Fruit fly (Drosophila melanogaster) whole organism, embryonic: ENCODE data around the gene Svil.
A peak's percentile ranks its signal among the peaks of the same experiment; 100 is the strongest.

Source experiments
- Asciz ChIP-seq: fragments of 200-800 bp; sonication (Bioruptor generic); optimal IDR thresholded peaks from 2 replicates; lab custom pipeline; 2017; ENCODE audit warnings: missing biosample characterization, mild to moderate bottlenecking, missing genetic modification characterization, missing genetic modification reagents
- BtbVII ChIP-seq: fragments of 200-800 bp; sonication (Bioruptor generic); optimal IDR thresholded peaks from 3 replicates; lab custom pipeline; 2017; ENCODE audit warnings: missing biosample characterization, mild to moderate bottlenecking, missing genetic modification characterization
- CG10147 ChIP-seq: fragments of 200-800 bp; sonication (Bioruptor generic); optimal IDR thresholded peaks from 2 replicates; lab custom pipeline; 2019; ENCODE audit warnings: missing biosample characterization, mild to moderate bottlenecking, missing genetic modification characterization, moderate library complexity
- CG1024 ChIP-seq: fragments of 200-800 bp; sonication (Bioruptor generic); IDR thresholded peaks from 2 replicates; pipeline ENCODE4 v1.3.6; 2022; ENCODE audit warnings: missing biosample characterization, missing genetic modification characterization
- CG10654 ChIP-seq: fragments of 200-800 bp; sonication (Bioruptor generic); optimal IDR thresholded peaks from 2 replicates; lab custom pipeline; 2016; ENCODE audit warnings: missing biosample characterization, missing genetic modification characterization
- CG13287 ChIP-seq: fragments of 200-800 bp; sonication (Bioruptor generic); IDR thresholded peaks from 2 replicates; pipeline ENCODE4 v1.3.6; 2022; ENCODE audit warnings: missing biosample characterization, missing genetic modification characterization; ENCODE audit not compliant: partially characterized antibody
- CG13624 ChIP-seq: fragments of 200-800 bp; sonication (Bioruptor generic); optimal IDR thresholded peaks from 2 replicates; lab custom pipeline; 2016; ENCODE audit warnings: missing biosample characterization, missing genetic modification characterization
- CG14050 ChIP-seq: fragments of 200-800 bp; sonication (Bioruptor generic); IDR thresholded peaks from 3 replicates; pipeline ENCODE4 v1.3.6; 2022; ENCODE audit warnings: missing biosample characterization, missing genetic modification characterization
- CG14441 ChIP-seq: fragments of 200-800 bp; sonication (Bioruptor generic); IDR thresholded peaks from 2 replicates; pipeline ENCODE4 v1.3.6; 2022; ENCODE audit warnings: missing biosample characterization, missing genetic modification characterization
- CG14710 ChIP-seq: fragments of 200-800 bp; sonication (Bioruptor generic); optimal IDR thresholded peaks from 3 replicates; lab custom pipeline; 2019; ENCODE audit warnings: missing biosample characterization, mild to moderate bottlenecking, missing genetic modification characterization, moderate library complexity
- CG17829 ChIP-seq: fragments of 200-800 bp; optimal IDR thresholded peaks from 2 replicates; lab custom pipeline; 2019; ENCODE audit warnings: missing biosample characterization, mild to moderate bottlenecking, missing genetic modification characterization, moderate library complexity
- CG30020 ChIP-seq: fragments of 200-800 bp; optimal IDR thresholded peaks from 2 replicates; lab custom pipeline; 2019; ENCODE audit warnings: missing biosample characterization, mild to moderate bottlenecking, missing genetic modification characterization, moderate library complexity
- CG3281 ChIP-seq: fragments of 200-800 bp; sonication (Bioruptor generic); optimal IDR thresholded peaks from 3 replicates; lab custom pipeline; 2017; ENCODE audit warnings: missing biosample characterization, mild to moderate bottlenecking, missing genetic modification characterization
- CG33213 ChIP-seq: fragments of 200-800 bp; sonication (Bioruptor generic); optimal IDR thresholded peaks from 3 replicates; lab custom pipeline; 2016; ENCODE audit warnings: missing biosample characterization, missing genetic modification characterization
- CG34422 ChIP-seq: fragments of 200-800 bp; sonication (Bioruptor generic); IDR thresholded peaks from 3 replicates; pipeline ENCODE4 v1.3.6; 2022; ENCODE audit warnings: missing biosample characterization, missing genetic modification characterization
- CG4404 ChIP-seq: fragments of 200-800 bp; sonication (Bioruptor generic); IDR thresholded peaks from 2 replicates; pipeline ENCODE4 v1.3.6; 2022; ENCODE audit warnings: missing biosample characterization, missing genetic modification characterization
- CG4424 ChIP-seq: fragments of 200-800 bp; sonication (Bioruptor generic); optimal IDR thresholded peaks from 3 replicates; lab custom pipeline; 2016; ENCODE audit warnings: missing biosample characterization, missing genetic modification characterization
- CG4820 ChIP-seq: fragments of 200-800 bp; sonication (Bioruptor generic); optimal IDR thresholded peaks from 3 replicates; lab custom pipeline; 2016; ENCODE audit warnings: missing biosample characterization, missing genetic modification characterization
- CG6272 ChIP-seq: fragments of 200-800 bp; sonication (Bioruptor generic); IDR thresholded peaks from 2 replicates; pipeline ENCODE4 v1.3.6; 2022; ENCODE audit warnings: missing biosample characterization, missing genetic modification characterization
- CG8290 ChIP-seq, 3 experiments: fragments of 200-800 bp; sonication (Bioruptor generic); optimal IDR thresholded peaks; 2 replicates each; lab custom pipeline; 2016 to 2019; ENCODE audit warnings: missing biosample characterization in 3 of 3, missing genetic modification characterization in 3 of 3, mild to moderate bottlenecking in 2 of 3, moderate library complexity in 1 of 3
- Dbx ChIP-seq: fragments of 200-800 bp; sonication (Bioruptor generic); IDR thresholded peaks from 3 replicates; pipeline ENCODE4 v1.3.6; 2022; ENCODE audit warnings: missing biosample characterization, missing genetic modification characterization
- Dek ChIP-seq: fragments of 200-800 bp; sonication (Bioruptor generic); optimal IDR thresholded peaks from 3 replicates; lab custom pipeline; 2019; ENCODE audit warnings: missing biosample characterization, mild to moderate bottlenecking, missing genetic modification characterization, moderate library complexity
- Eip74EF ChIP-seq, 2 experiments: fragments of 200-800 bp in 1 of 2; fragments of >200 bp in 1 of 2; sonication (Bioruptor generic) in 1 of 2; optimal IDR thresholded peaks; 2 replicates each; lab custom pipeline; 2017 to 2019; ENCODE audit warnings: missing biosample characterization in 2 of 2, missing genetic modification characterization in 2 of 2, mild to moderate bottlenecking in 1 of 2, moderate library complexity in 1 of 2
- Fer1 ChIP-seq: fragments of 200-800 bp; sonication (Bioruptor generic); optimal IDR thresholded peaks from 2 replicates; lab custom pipeline; 2017; ENCODE audit warnings: missing biosample characterization, mild to moderate bottlenecking, missing genetic modification characterization
- HLH3B ChIP-seq: fragments of 200-800 bp; sonication (Bioruptor generic); IDR thresholded peaks from 2 replicates; pipeline ENCODE4 v1.3.6; 2022; ENCODE audit warnings: missing biosample characterization, missing genetic modification characterization
- Hr51 ChIP-seq, 2 experiments: fragments of 200-800 bp; sonication (Bioruptor generic); optimal IDR thresholded peaks; 2 replicates in 1 of 2; 3 replicates in 1 of 2; lab custom pipeline; 2016 to 2018; ENCODE audit warnings: missing biosample characterization in 2 of 2, missing genetic modification characterization in 2 of 2, mild to moderate bottlenecking in 1 of 2, moderate library complexity in 1 of 2
- Hsf ChIP-seq: fragments of 200-800 bp; sonication (Bioruptor generic); optimal IDR thresholded peaks from 3 replicates; lab custom pipeline; 2016; ENCODE audit warnings: missing biosample characterization, missing genetic modification characterization
- Lpt ChIP-seq: fragments of >200 bp; optimal IDR thresholded peaks from 2 replicates; lab custom pipeline; 2018; ENCODE audit warnings: missing biosample characterization, missing genetic modification characterization
- Meics ChIP-seq: fragments of 200-800 bp; sonication (Bioruptor generic); optimal IDR thresholded peaks from 2 replicates; lab custom pipeline; 2017; ENCODE audit warnings: missing biosample characterization, mild to moderate bottlenecking, missing genetic modification characterization
- Scr ChIP-seq: fragments of 200-800 bp; sonication (Bioruptor generic); IDR thresholded peaks from 2 replicates; pipeline ENCODE4 v1.3.6; 2022; ENCODE audit warnings: missing biosample characterization, missing genetic modification characterization; ENCODE audit not compliant: partially characterized antibody
- Tbp ChIP-seq: fragments of >200 bp; optimal IDR thresholded peaks from 2 replicates; lab custom pipeline; 2018; ENCODE audit warnings: missing biosample characterization, missing genetic modification characterization
- Trl ChIP-seq, 3 experiments: fragments of >200 bp in 2 of 3; fragments of 200-800 bp in 1 of 3; sonication (Bioruptor generic) in 1 of 3; optimal IDR thresholded peaks; 2 replicates in 1 of 3; 3 replicates in 2 of 3; lab custom pipeline; 2016 to 2017; ENCODE audit warnings: missing biosample characterization in 1 of 3, missing genetic modification characterization in 1 of 3
- abd-A ChIP-seq: fragments of 200-800 bp; sonication (Bioruptor generic); optimal IDR thresholded peaks from 3 replicates; lab custom pipeline; 2019; ENCODE audit warnings: missing biosample characterization, mild to moderate bottlenecking, missing genetic modification characterization, moderate library complexity
- amos ChIP-seq: fragments of 200-800 bp; sonication (Bioruptor generic); IDR thresholded peaks from 2 replicates; pipeline ENCODE4 v1.3.6; 2022; ENCODE audit warnings: missing biosample characterization, missing genetic modification characterization; ENCODE audit not compliant: partially characterized antibody
- chinmo ChIP-seq: fragments of 200-800 bp; sonication (Bioruptor generic); IDR thresholded peaks from 4 replicates; pipeline ENCODE4 v1.3.6; 2022; ENCODE audit warnings: missing biosample characterization, missing genetic modification characterization; ENCODE audit not compliant: partially characterized antibody
- dati ChIP-seq: fragments of 200-800 bp; sonication (Bioruptor generic); IDR thresholded peaks from 2 replicates; pipeline ENCODE4 v1.3.6; 2022; ENCODE audit warnings: missing biosample characterization, missing genetic modification characterization
- dmrt99B ChIP-seq: fragments of 200-800 bp; sonication (Bioruptor generic); optimal IDR thresholded peaks from 2 replicates; lab custom pipeline; 2018; ENCODE audit warnings: missing biosample characterization, mild to moderate bottlenecking, missing genetic modification characterization, moderate library complexity
- dysf ChIP-seq: fragments of 200-800 bp; sonication (Bioruptor generic); IDR thresholded peaks from 3 replicates; pipeline ENCODE4 v1.3.6; 2022; ENCODE audit warnings: missing biosample characterization, missing genetic modification characterization
- esg ChIP-seq: fragments of 200-800 bp; sonication (Bioruptor generic); conservative IDR thresholded peaks from 2 replicates; pipeline ENCODE4 v1.3.6; 2022; ENCODE audit warnings: missing biosample characterization, missing genetic modification characterization
- gem ChIP-seq: fragments of 200-800 bp; sonication (Bioruptor generic); optimal IDR thresholded peaks from 2 replicates; lab custom pipeline; 2019; ENCODE audit warnings: missing biosample characterization, mild to moderate bottlenecking, missing genetic modification characterization, moderate library complexity
- grau ChIP-seq: fragments of 200-800 bp; optimal IDR thresholded peaks from 3 replicates; lab custom pipeline; 2019; ENCODE audit warnings: missing biosample characterization, mild to moderate bottlenecking, missing genetic modification characterization, moderate library complexity
- gro ChIP-seq: fragments of 200-800 bp; sonication (Bioruptor generic); optimal IDR thresholded peaks from 2 replicates; lab custom pipeline; 2016; ENCODE audit warnings: missing biosample characterization, missing genetic modification characterization
- hbn ChIP-seq: fragments of 200-800 bp; sonication (Bioruptor generic); IDR thresholded peaks from 2 replicates; pipeline ENCODE4 v1.3.6; 2022; ENCODE audit warnings: missing biosample characterization, missing genetic modification characterization; ENCODE audit not compliant: partially characterized antibody
- sisA ChIP-seq: fragments of 200-800 bp; sonication (Bioruptor generic); IDR thresholded peaks from 2 replicates; pipeline ENCODE4 v1.3.6; 2022; ENCODE audit warnings: missing biosample characterization, missing genetic modification characterization
- sqz ChIP-seq: fragments of 200-800 bp; sonication (Bioruptor generic); optimal IDR thresholded peaks from 3 replicates; lab custom pipeline; 2018; ENCODE audit warnings: missing biosample characterization, mild to moderate bottlenecking, missing genetic modification characterization
- unc-4 ChIP-seq: fragments of 200-800 bp; sonication (Bioruptor generic); IDR thresholded peaks from 2 replicates; pipeline ENCODE4 v1.3.6; 2022; ENCODE audit warnings: missing biosample characterization, missing genetic modification characterization; ENCODE audit not compliant: partially characterized antibody
- unpg ChIP-seq: fragments of 200-800 bp; sonication (Bioruptor generic); optimal IDR thresholded peaks from 3 replicates; lab custom pipeline; 2018; ENCODE audit warnings: missing biosample characterization, mild to moderate bottlenecking, missing genetic modification characterization, moderate library complexity
- z ChIP-seq: fragments of 200-800 bp; sonication (Bioruptor generic); IDR thresholded peaks from 3 replicates; pipeline ENCODE4 v1.3.6; 2022; ENCODE audit warnings: missing biosample characterization, missing genetic modification characterization

Gene Svil

DNA sequence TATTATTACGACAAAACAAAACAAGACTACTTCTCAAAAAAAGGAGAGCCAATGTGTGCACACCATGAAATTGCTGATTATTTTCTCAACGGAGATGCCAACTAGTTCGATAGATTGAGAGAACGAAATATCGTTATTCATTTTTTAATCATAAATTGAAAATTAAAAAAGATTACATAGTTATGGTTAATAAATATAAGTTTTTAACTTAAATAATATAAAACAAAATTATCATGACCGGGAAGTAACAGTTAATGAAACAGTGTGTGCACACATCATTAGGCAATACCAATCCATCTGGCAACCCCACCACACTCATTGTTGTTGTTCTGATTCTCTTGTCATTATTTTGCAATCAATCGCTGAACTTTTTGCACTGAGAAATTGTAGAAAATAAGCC is 5.6 kb upstream of the Svil start, which contains the start of the genes CG1317 and CG8993 (continued):
- TF ChIP-seq amos (GFP tag; lab: Robert Waterston, UW) (peak; percentile 64), Asciz (peak; percentile 23), Meics (GFP tag; lab: Kevin White, UChicago) (peak; percentile 41), dati (GFP tag; lab: Robert Waterston, UW) (no peak), dysf (peak; percentile 38; the same call in 2 of the 3 replicates), z (GFP tag; lab: Robert Waterston, UW) (no peak), Trl (optimal IDR thresholded peaks at IDR 0.05; lab: Kevin White, UChicago) (peak in 1 of 2 experiments; percentile 16), Trl (GFP tag; optimal IDR thresholded peaks at IDR 0.05; lab: Kevin White, UChicago) (no peak), gro (GFP tag; lab: Kevin White, UChicago) (no peak), Eip74EF (GFP tag; optimal IDR thresholded peaks at IDR 0.05; lab: Kevin White, UChicago) (peak in 1 of 2 experiments; percentile 27), Hsf (peak; percentile 34), CG8290 (GFP tag; optimal IDR thresholded peaks at IDR 0.05; lab: Kevin White, UChicago) (peak; percentile 76), CG8290 (tag; optimal IDR thresholded peaks at IDR 0.05; lab: Kevin White, UChicago) (no peak), unpg (no peak), dmrt99B (tag; lab: Kevin White, UChicago) (peak; percentile 19), Fer1 (GFP tag; lab: Kevin White, UChicago) (peak; percentile 30), CG4424 (GFP tag; lab: Kevin White, UChicago) (peak; percentile 57), Scr (peak; percentile 80), BtbVII (GFP tag; lab: Kevin White, UChicago) (no peak), Lpt (GFP tag; lab: Kevin White, UChicago) (no peak), CG33213 (GFP tag; lab: Kevin White, UChicago) (no peak), CG4820 (GFP tag; lab: Kevin White, UChicago) (peak; percentile 57), hbn (peak; percentile 73), sqz (GFP tag; lab: Kevin White, UChicago) (peak; percentile 34), CG3281 (GFP tag; lab: Kevin White, UChicago) (peak; percentile 19), Dbx (GFP tag; lab: Robert Waterston, UW) (peak; percentile 43; the same call in 1 of the 3 replicates), abd-A (tag; lab: Kevin White, UChicago) (peak; percentile 76), Dek (tag; lab: Kevin White, UChicago) (peak; percentile 41), CG4404 (GFP tag; lab: Robert Waterston, UW) (peak; percentile 43; the same call in 1 of the 2 replicates), CG6272 (GFP tag; lab: Robert Waterston, UW) (peak; percentile 29; the same call in 1 of the 2 replicates), grau (tag; lab: Kevin White, UChicago) (peak; percentile 66), chinmo (0 out of 4 replicates have a peak, but pooled peaks have one; percentile 22), CG13624 (GFP tag; lab: Kevin White, UChicago) (no peak), CG10147 (GFP tag; lab: Kevin White, UChicago) (peak; percentile 61), CG17829 (peak; percentile 80), CG14050 (GFP tag; lab: Robert Waterston, UW) (no peak), CG10654 (GFP tag; lab: Kevin White, UChicago) (peak; percentile 41), CG13287 (GFP tag; lab: Robert Waterston, UW) (peak; percentile 86), CG14710 (tag; lab: Kevin White, UChicago) (peak; percentile 100), Hr51 (GFP tag; optimal IDR thresholded peaks at IDR 0.05; lab: Kevin White, UChicago) (peak; percentile 1 to 32), sisA (peak; percentile 54; the same call in 1 of the 2 replicates), HLH3B (GFP tag; lab: Robert Waterston, UW) (0 out of 2 replicates have a peak, but pooled peaks have one; percentile 22), unc-4 (GFP tag; lab: Robert Waterston, UW) (peak; percentile 77), CG34422 (GFP tag; lab: Robert Waterston, UW) (peak; percentile 64; the same call in 2 of the 3 replicates), esg (GFP tag; lab: Robert Waterston, UW) (peak; percentile 62), gem (peak; percentile 74), CG14441 (GFP tag; lab: Robert Waterston, UW) (peak; percentile 34; the same call in 1 of the 2 replicates), CG30020 (tag; lab: Kevin White, UChicago) (peak; percentile 55), CG1024 (no peak), Tbp (GFP tag; lab: Kevin White, UChicago) (no peak)
